Fruit fly (Drosophila melanogaster): ENCODE measurements around the gene CG7271.

DNA sequence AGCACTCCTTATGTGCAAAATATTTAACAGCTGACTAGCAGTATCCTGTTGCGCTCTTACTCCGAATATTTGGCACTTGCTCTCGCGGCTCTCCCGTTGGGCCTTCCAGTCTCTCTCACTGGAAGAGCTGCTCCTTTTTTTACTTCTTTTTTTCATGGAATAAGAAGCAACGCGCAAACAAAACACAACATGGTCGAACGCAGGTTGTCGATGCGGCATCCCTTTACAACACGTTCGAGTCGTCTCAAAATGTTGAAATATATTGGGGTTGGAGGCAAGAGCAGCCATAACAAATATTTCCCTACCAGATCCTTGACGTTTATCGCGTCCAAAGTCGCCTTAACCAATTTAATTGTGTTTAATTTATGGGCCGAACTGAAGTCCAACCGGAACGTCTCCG, 48.7 kb upstream of the CG7271 start:
- TF ChIP-seq CG7357 (GFP tag; IDR thresholded peaks at IDR 0.05) (no peak), Camta (GFP tag; optimal IDR thresholded peaks at IDR 0.05) (no peak), CG6854 (GFP tag; optimal IDR thresholded peaks at IDR 0.05) (no peak), tgo (GFP tag; IDR thresholded peaks at IDR 0.05) (no peak), knrl (GFP tag; IDR thresholded peaks at IDR 0.05; ENCODE audit: partially characterized antibody) (no peak), Bteb2 (GFP tag; optimal IDR thresholded peaks at IDR 0.05) (no peak), CG12769 (tag; optimal IDR thresholded peaks at IDR 0.05) (no peak), Sin3A (optimal IDR thresholded peaks at IDR 0.05) (no peak)
